Worm (Caenorhabditis elegans): ENCODE measurements around the gene R10E9.2.
A peak's percentile ranks its signal among the peaks of the same experiment; 100 is the strongest.

R10E9.2 gene

ce11 chrIII:3916624-3917023 is 47.5 kb downstream of the R10E9.2 start, which contains the start of gene ccdc-47:
TSS of gene ccdc-47 (plus strand) at chrIII:3916967.
- TF ChIP-seq skn-1 (tag; optimal IDR thresholded peaks at IDR 0.05) (peak; percentile 62), sem-4 (tag; optimal IDR thresholded peaks at IDR 0.05) (peak; percentile 41), nhr-11 (tag; optimal IDR thresholded peaks at IDR 0.05) (no peak), ztf-4 (tag; optimal IDR thresholded peaks at IDR 0.05) (peak; percentile 55), blmp-1 (tag; optimal IDR thresholded peaks at IDR 0.05; ENCODE audit: insufficient read depth) (no peak), nhr-25 (tag; optimal IDR thresholded peaks at IDR 0.05) (peak; percentile 14), nhr-129 (tag; optimal IDR thresholded peaks at IDR 0.05) (peak; percentile 62), unc-55 (GFP tag; optimal IDR thresholded peaks at IDR 0.05) (peak; percentile 72), mab-5 (tag; optimal IDR thresholded peaks at IDR 0.05) (peak; percentile 34), nhr-6 (tag; optimal IDR thresholded peaks at IDR 0.05) (no peak), R02D3.7 (tag; optimal IDR thresholded peaks at IDR 0.05) (no peak), C34F6.9 (tag; optimal IDR thresholded peaks at IDR 0.05) (peak; percentile 69), gmeb-1 (tag; optimal IDR thresholded peaks at IDR 0.05) (peak; percentile 80), elt-1 (tag; optimal IDR thresholded peaks at IDR 0.05) (no peak), sma-9 (GFP tag; optimal IDR thresholded peaks at IDR 0.05) (peak; percentile 71), sma-9 (tag; optimal IDR thresholded peaks at IDR 0.05) (no peak), lsy-2 (tag; optimal IDR thresholded peaks at IDR 0.05) (peak; percentile 3 to 68), lin-11 (tag; optimal IDR thresholded peaks at IDR 0.05) (peak; percentile 84), mbf-1 (tag; optimal IDR thresholded peaks at IDR 0.05) (no peak), crh-2 (tag; optimal IDR thresholded peaks at IDR 0.05) (peak; percentile 49), unc-39 (tag; optimal IDR thresholded peaks at IDR 0.05) (no peak), lin-13 (GFP tag; optimal IDR thresholded peaks at IDR 0.05) (peak; percentile 49), snpc-4 (tag; optimal IDR thresholded peaks at IDR 0.05) (peak; percentile 2), fos-1 (tag; optimal IDR thresholded peaks at IDR 0.05) (peak; percentile 47), sma-3 (GFP tag; optimal IDR thresholded peaks at IDR 0.05) (peak; percentile 48), F13H6.1 (tag; optimal IDR thresholded peaks at IDR 0.05) (peak; percentile 55), unc-62 (GFP tag; optimal IDR thresholded peaks at IDR 0.05) (no peak), aly-2 (tag; optimal IDR thresholded peaks at IDR 0.05) (no peak)

ce11 chrIII:3915705-3916104 is 48.4 kb downstream of the R10E9.2 start:
- no peak for TF ChIP-seq gmeb-1 (tag; optimal IDR thresholded peaks at IDR 0.05)
- peak; percentile 47 for TF ChIP-seq nhr-129 (tag; optimal IDR thresholded peaks at IDR 0.05)
- peak; percentile 18 for TF ChIP-seq sma-9 (GFP tag; optimal IDR thresholded peaks at IDR 0.05)
- no peak for TF ChIP-seq sma-9 (tag; optimal IDR thresholded peaks at IDR 0.05)

- TF ChIP-seq Y55F3AM.14 (GFP tag; optimal IDR thresholded peaks at IDR 0.05) (no peak), nhr-77 (tag; optimal IDR thresholded peaks at IDR 0.05) (no peak), C34F6.9 (tag; optimal IDR thresholded peaks at IDR 0.05) (peak; percentile 33), ztf-4 (tag; optimal IDR thresholded peaks at IDR 0.05) (no peak), nhr-129 (tag; optimal IDR thresholded peaks at IDR 0.05) (peak; percentile 63), sma-9 (GFP tag; optimal IDR thresholded peaks at IDR 0.05) (peak; percentile 19), sma-9 (tag; optimal IDR thresholded peaks at IDR 0.05) (no peak), ztf-1 (GFP tag; conservative IDR thresholded peaks at IDR 0.05) (no peak), nhr-25 (tag; optimal IDR thresholded peaks at IDR 0.05) (no peak), ceh-16 (tag; optimal IDR thresholded peaks at IDR 0.05) (no peak), unc-55 (GFP tag; optimal IDR thresholded peaks at IDR 0.05) (peak; percentile 5), R02D3.7 (tag; optimal IDR thresholded peaks at IDR 0.05) (no peak), aly-2 (tag; optimal IDR thresholded peaks at IDR 0.05) (no peak), lin-39 (tag; optimal IDR thresholded peaks at IDR 0.05) (no peak), unc-39 (tag; optimal IDR thresholded peaks at IDR 0.05) (no peak), F13H6.1 (tag; optimal IDR thresholded peaks at IDR 0.05) (peak; percentile 29), ceh-82 (tag; optimal IDR thresholded peaks at IDR 0.05) (no peak), mdl-1 (tag; optimal IDR thresholded peaks at IDR 0.05) (no peak), elt-3 (tag; optimal IDR thresholded peaks at IDR 0.05) (no peak), sem-4 (tag; optimal IDR thresholded peaks at IDR 0.05) (no peak), mab-5 (tag; optimal IDR thresholded peaks at IDR 0.05) (no peak), fos-1 (tag; optimal IDR thresholded peaks at IDR 0.05) (no peak), ama-1 (optimal IDR thresholded peaks at IDR 0.05) (no peak), peb-1 (tag; optimal IDR thresholded peaks at IDR 0.05) (no peak), ZK546.5 (tag; optimal IDR thresholded peaks at IDR 0.05) (no peak), lsy-2 (tag; optimal IDR thresholded peaks at IDR 0.05) (peak in 1 of 2 experiments; percentile 4), lin-11 (tag; optimal IDR thresholded peaks at IDR 0.05) (no peak), snpc-4 (tag; optimal IDR thresholded peaks at IDR 0.05) (no peak), nhr-237 (tag; optimal IDR thresholded peaks at IDR 0.05) (no peak)
Observed at ce11 chrIII:3914836-3915235, 49.3 kb downstream of the R10E9.2 start.

Measured in whole organism, L2 larva.